Fruit fly (Drosophila melanogaster) whole organism, embryonic: ENCODE results near the gene CG14195.

Experiments used
- Bgb ChIP-seq: fragments of 200-800 bp; sonication (Bioruptor generic); IDR thresholded peaks from 2 replicates; pipeline ENCODE4 v1.3.6; 2022; ENCODE audit warnings: missing biosample characterization, missing genetic modification characterization; ENCODE audit not compliant: partially characterized antibody
- CG10321 ChIP-seq: fragments of 200-800 bp; sonication (Bioruptor generic); IDR thresholded peaks from 2 replicates; pipeline ENCODE4 v1.3.6; 2022; ENCODE audit warnings: missing biosample characterization, missing genetic modification characterization
- CG10431 ChIP-seq: fragments of 200-800 bp; sonication (Bioruptor generic); optimal IDR thresholded peaks from 3 replicates; lab custom pipeline; 2018; ENCODE audit warnings: missing biosample characterization, mild to moderate bottlenecking, missing genetic modification characterization
- CG10654 ChIP-seq: fragments of 200-800 bp; sonication (Bioruptor generic); optimal IDR thresholded peaks from 2 replicates; lab custom pipeline; 2016; ENCODE audit warnings: missing biosample characterization, missing genetic modification characterization
- CG12155 ChIP-seq: fragments of 200-800 bp; sonication (Bioruptor generic); optimal IDR thresholded peaks from 3 replicates; lab custom pipeline; 2016; ENCODE audit warnings: missing biosample characterization, missing genetic modification characterization
- CG14014 ChIP-seq: fragments of 200-800 bp; sonication (Bioruptor generic); IDR thresholded peaks from 2 replicates; pipeline ENCODE4 v1.3.6; 2022; ENCODE audit warnings: missing biosample characterization, missing genetic modification characterization
- CG17568 ChIP-seq: fragments of 200-800 bp; sonication (Bioruptor generic); optimal IDR thresholded peaks from 2 replicates; lab custom pipeline; 2018; ENCODE audit warnings: missing biosample characterization, mild to moderate bottlenecking, missing genetic modification characterization, moderate library complexity
- CG1832 ChIP-seq: fragments of 200-800 bp; sonication (Bioruptor generic); optimal IDR thresholded peaks from 2 replicates; lab custom pipeline; 2017; ENCODE audit warnings: missing biosample characterization, mild to moderate bottlenecking, missing genetic modification characterization, inconsistent platforms
- CG18764 ChIP-seq: fragments of 200-800 bp; sonication (Bioruptor generic); optimal IDR thresholded peaks from 3 replicates; lab custom pipeline; 2016; ENCODE audit warnings: missing biosample characterization, missing genetic modification characterization
- CG2129 ChIP-seq: fragments of 200-800 bp; sonication (Bioruptor generic); IDR thresholded peaks from 2 replicates; pipeline ENCODE4 v1.3.6; 2022; ENCODE audit warnings: missing biosample characterization, missing genetic modification characterization; ENCODE audit not compliant: partially characterized antibody
- CG2202 ChIP-seq: fragments of 200-800 bp; sonication (Bioruptor generic); optimal IDR thresholded peaks from 2 replicates; lab custom pipeline; 2018; ENCODE audit warnings: missing biosample characterization, mild to moderate bottlenecking, missing genetic modification characterization
- CG4328 ChIP-seq: fragments of 200-800 bp; sonication (Bioruptor generic); optimal IDR thresholded peaks from 3 replicates; lab custom pipeline; 2017; ENCODE audit warnings: missing biosample characterization, missing genetic modification reagents, missing genetic modification characterization
- CG4424 ChIP-seq: fragments of 200-800 bp; sonication (Bioruptor generic); optimal IDR thresholded peaks from 3 replicates; lab custom pipeline; 2016; ENCODE audit warnings: missing biosample characterization, missing genetic modification characterization
- CG5245 ChIP-seq: fragments of 200-800 bp; sonication (Bioruptor generic); optimal IDR thresholded peaks from 3 replicates; lab custom pipeline; 2016; ENCODE audit warnings: missing biosample characterization, missing genetic modification characterization
- CG9609 ChIP-seq: fragments of 200-800 bp; sonication (Bioruptor generic); optimal IDR thresholded peaks from 3 replicates; lab custom pipeline; 2016; ENCODE audit warnings: missing biosample characterization, missing genetic modification characterization
- CG9727 ChIP-seq: fragments of 200-800 bp; sonication (Bioruptor generic); optimal IDR thresholded peaks from 3 replicates; lab custom pipeline; 2017; ENCODE audit warnings: missing biosample characterization, mild to moderate bottlenecking, missing genetic modification characterization
- CG9797 ChIP-seq: fragments of 200-800 bp; sonication (Bioruptor generic); optimal IDR thresholded peaks from 3 replicates; lab custom pipeline; 2018; ENCODE audit warnings: missing biosample characterization, mild to moderate bottlenecking, missing genetic modification characterization
- Dfd ChIP-seq, 2 experiments: fragments of >200 bp; optimal IDR thresholded peaks; 2 replicates each; lab custom pipeline; 2017; ENCODE audit warnings: missing biosample characterization in 2 of 2, missing genetic modification characterization in 2 of 2
- Drgx ChIP-seq: fragments of 200-800 bp; sonication (Bioruptor generic); IDR thresholded peaks from 2 replicates; pipeline ENCODE4 v1.3.6; 2022; ENCODE audit warnings: missing biosample characterization, missing genetic modification characterization
- E2f2 ChIP-seq: fragments of 200-800 bp; sonication (Bioruptor generic); IDR thresholded peaks from 2 replicates; pipeline ENCODE4 v1.3.6; 2022; ENCODE audit warnings: missing biosample characterization, missing genetic modification characterization
- Elba2 ChIP-seq: fragments of 200-800 bp; sonication (Bioruptor generic); optimal IDR thresholded peaks from 3 replicates; lab custom pipeline; 2016; ENCODE audit warnings: missing biosample characterization, missing genetic modification characterization
- H2.0 ChIP-seq: fragments of 200-800 bp; sonication (Bioruptor generic); IDR thresholded peaks from 2 replicates; pipeline ENCODE4 v1.3.6; 2022; ENCODE audit warnings: missing biosample characterization, missing genetic modification characterization
- Mrtf ChIP-seq: fragments of 200-800 bp; sonication (Bioruptor generic); IDR thresholded peaks from 3 replicates; pipeline ENCODE4 v1.3.6; 2022; ENCODE audit warnings: missing biosample characterization, missing genetic modification characterization
- NC2α ChIP-seq: fragments of 200-800 bp; sonication (Bioruptor generic); optimal IDR thresholded peaks from 2 replicates; lab custom pipeline; 2016; ENCODE audit warnings: missing biosample characterization, missing genetic modification characterization
- ac ChIP-seq: fragments of 200-800 bp; sonication (Bioruptor generic); optimal IDR thresholded peaks from 3 replicates; lab custom pipeline; 2017; ENCODE audit warnings: missing biosample characterization, mild to moderate bottlenecking, missing genetic modification characterization
- bowl ChIP-seq: fragments of 200-800 bp; sonication (Bioruptor generic); IDR thresholded peaks from 2 replicates; pipeline ENCODE4 v1.3.6; 2022; ENCODE audit warnings: missing biosample characterization, missing genetic modification characterization
- bsh ChIP-seq, 2 experiments: fragments of 200-800 bp; sonication (Bioruptor generic); optimal IDR thresholded peaks; 2 replicates each; lab custom pipeline; 2017 to 2018; ENCODE audit warnings: mild to moderate bottlenecking in 2 of 2, missing biosample characterization in 2 of 2, missing genetic modification characterization in 2 of 2, moderate library complexity in 1 of 2
- btn ChIP-seq: fragments of 200-800 bp; sonication (Bioruptor generic); optimal IDR thresholded peaks from 2 replicates; lab custom pipeline; 2016; ENCODE audit warnings: missing biosample characterization, missing genetic modification characterization
- caup ChIP-seq: fragments of 200-800 bp; sonication (Bioruptor generic); optimal IDR thresholded peaks from 3 replicates; lab custom pipeline; 2017; ENCODE audit warnings: missing biosample characterization, mild to moderate bottlenecking, missing genetic modification characterization, moderate library complexity; ENCODE audit not compliant: severe bottlenecking
- cwo ChIP-seq: fragments of 200-800 bp; sonication (Bioruptor generic); optimal IDR thresholded peaks from 3 replicates; lab custom pipeline; 2017; ENCODE audit warnings: missing biosample characterization, missing genetic modification characterization, mild to moderate bottlenecking, moderate library complexity, missing genetic modification reagents
- dati ChIP-seq: fragments of 200-800 bp; sonication (Bioruptor generic); IDR thresholded peaks from 2 replicates; pipeline ENCODE4 v1.3.6; 2022; ENCODE audit warnings: missing biosample characterization, missing genetic modification characterization
- dmrt11E ChIP-seq: fragments of 200-800 bp; sonication (Bioruptor generic); optimal IDR thresholded peaks from 3 replicates; lab custom pipeline; 2018; ENCODE audit warnings: missing biosample characterization, mild to moderate bottlenecking, missing genetic modification characterization, moderate library complexity
- dysf ChIP-seq: fragments of 200-800 bp; sonication (Bioruptor generic); IDR thresholded peaks from 3 replicates; pipeline ENCODE4 v1.3.6; 2022; ENCODE audit warnings: missing biosample characterization, missing genetic modification characterization
- eyg ChIP-seq: fragments of 200-800 bp; sonication (Bioruptor generic); optimal IDR thresholded peaks from 3 replicates; lab custom pipeline; 2016; ENCODE audit warnings: missing biosample characterization, missing genetic modification characterization
- gcm ChIP-seq: fragments of 200-800 bp; sonication (Bioruptor generic); optimal IDR thresholded peaks from 2 replicates; lab custom pipeline; 2019; ENCODE audit warnings: missing biosample characterization, mild to moderate bottlenecking, missing genetic modification characterization, moderate library complexity
- gfzf ChIP-seq: fragments of 200-800 bp; sonication (Bioruptor generic); optimal IDR thresholded peaks from 2 replicates; lab custom pipeline; 2016; ENCODE audit warnings: missing biosample characterization, mild to moderate bottlenecking, missing genetic modification characterization, moderate library complexity
- grn ChIP-seq: fragments of 200-800 bp; sonication (Bioruptor generic); optimal IDR thresholded peaks from 3 replicates; lab custom pipeline; 2017; ENCODE audit warnings: missing biosample characterization, missing genetic modification characterization
- inv ChIP-seq: fragments of 200-800 bp; sonication (Bioruptor generic); IDR thresholded peaks from 2 replicates; pipeline ENCODE4 v1.3.6; 2022; ENCODE audit warnings: missing biosample characterization, missing genetic modification characterization; ENCODE audit not compliant: partially characterized antibody
- ken ChIP-seq: fragments of 200-800 bp; sonication (Bioruptor generic); IDR thresholded peaks from 3 replicates; pipeline ENCODE4 v1.3.6; 2022; ENCODE audit warnings: missing biosample characterization, missing genetic modification characterization
- nau ChIP-seq: fragments of 200-800 bp; sonication (Bioruptor generic); optimal IDR thresholded peaks from 3 replicates; lab custom pipeline; 2017; ENCODE audit warnings: missing biosample characterization, mild to moderate bottlenecking, missing genetic modification characterization, missing genetic modification reagents
- odd ChIP-seq: fragments of 200-800 bp; sonication (Bioruptor generic); optimal IDR thresholded peaks from 2 replicates; lab custom pipeline; 2017; ENCODE audit warnings: missing biosample characterization, mild to moderate bottlenecking, missing genetic modification characterization
- prd ChIP-seq, 3 experiments: fragments of >200 bp in 2 of 3; fragments of 200-800 bp in 1 of 3; sonication (Bioruptor generic) in 1 of 3; optimal IDR thresholded peaks in 2 of 3; IDR thresholded peaks in 1 of 3; 2 replicates in 2 of 3; 3 replicates in 1 of 3; pipeline versions ENCODE4 v1.3.6 to Lab custom; 2017 to 2022; ENCODE audit warnings: missing biosample characterization in 1 of 3, missing genetic modification characterization in 1 of 3
- pum ChIP-seq: fragments of 200-800 bp; sonication (Bioruptor generic); optimal IDR thresholded peaks from 2 replicates; lab custom pipeline; 2016; ENCODE audit warnings: missing biosample characterization, missing genetic modification characterization
- sima ChIP-seq: fragments of 200-800 bp; sonication (Bioruptor generic); optimal IDR thresholded peaks from 2 replicates; lab custom pipeline; 2016; ENCODE audit warnings: missing biosample characterization, missing genetic modification characterization
- sob ChIP-seq: fragments of 200-800 bp; sonication (Bioruptor generic); IDR thresholded peaks from 2 replicates; pipeline ENCODE4 v1.3.6; 2022; ENCODE audit warnings: missing biosample characterization, missing genetic modification characterization
- tll ChIP-seq, 2 experiments: fragments of 200-800 bp in 1 of 2; fragments of >200 bp in 1 of 2; sonication (Bioruptor generic) in 1 of 2; optimal IDR thresholded peaks; 2 replicates each; lab custom pipeline; 2017 to 2019; ENCODE audit warnings: missing biosample characterization in 2 of 2, missing genetic modification characterization in 2 of 2, mild to moderate bottlenecking in 1 of 2, moderate library complexity in 1 of 2
- unc-4 ChIP-seq: fragments of 200-800 bp; sonication (Bioruptor generic); IDR thresholded peaks from 2 replicates; pipeline ENCODE4 v1.3.6; 2022; ENCODE audit warnings: missing biosample characterization, missing genetic modification characterization; ENCODE audit not compliant: partially characterized antibody
- z ChIP-seq: fragments of 200-800 bp; sonication (Bioruptor generic); IDR thresholded peaks from 3 replicates; pipeline ENCODE4 v1.3.6; 2022; ENCODE audit warnings: missing biosample characterization, missing genetic modification characterization

Gene CG14195

DNA sequence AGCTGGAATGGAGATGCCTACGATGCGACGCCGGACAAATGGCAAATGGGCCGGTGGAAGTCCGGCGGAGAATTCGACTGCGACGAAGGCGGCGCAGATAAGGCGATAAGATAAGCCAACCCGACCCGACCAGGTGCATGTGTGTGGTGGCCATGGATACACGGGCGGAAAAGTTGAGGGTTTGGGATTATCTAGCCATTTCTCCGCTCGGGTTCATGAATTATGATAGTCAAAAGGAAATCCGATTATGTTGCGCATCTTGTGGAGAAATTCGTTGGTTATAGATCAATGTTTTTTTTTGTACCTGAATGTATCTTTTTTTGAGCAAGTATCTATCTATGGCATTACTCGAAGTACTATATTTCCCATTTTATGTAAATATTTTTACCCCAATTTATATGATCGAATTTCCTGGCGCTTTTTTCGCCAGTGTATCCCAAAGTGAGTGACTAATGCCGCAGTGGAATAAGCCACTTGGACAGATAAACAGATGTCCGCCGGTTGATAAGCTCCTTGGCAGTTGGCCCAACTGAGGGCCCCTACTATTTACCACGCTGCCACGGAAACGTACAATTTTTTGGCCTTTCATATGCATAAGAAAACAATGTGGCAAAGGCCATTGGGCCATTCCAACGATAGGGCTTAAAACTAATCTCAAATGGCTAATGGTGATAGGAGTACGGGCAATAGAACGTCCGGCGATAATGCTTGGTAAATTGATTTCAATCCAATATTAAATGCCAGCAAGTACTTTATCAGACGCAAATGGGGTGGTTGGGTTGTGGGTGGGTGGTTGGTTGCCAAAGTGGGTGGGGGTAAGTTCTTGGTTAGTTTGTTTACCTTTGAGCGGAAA lies 35.5 kb upstream of the CG14195 start, which contains the start of gene CG7992 (continued):
- TF ChIP-seq sima (GFP tag; lab: Kevin White, UChicago) (no peak), grn (peak; percentile 89), NC2α (GFP tag; lab: Kevin White, UChicago) (no peak), nau (GFP tag; lab: Kevin White, UChicago) (no peak), dysf (GFP tag; lab: Robert Waterston, UW) (peak; percentile 70), CG9797 (no peak), CG2202 (tag; lab: Kevin White, UChicago) (no peak), caup (peak; percentile 33), CG2129 (GFP tag; lab: Robert Waterston, UW) (no peak), E2f2 (GFP tag; lab: Robert Waterston, UW) (no peak), eyg (GFP tag; lab: Kevin White, UChicago) (peak; percentile 37), ken (GFP tag; lab: Robert Waterston, UW) (no peak), bowl (no peak), CG12155 (peak; percentile 53), pum (peak; percentile 56), CG5245 (GFP tag; lab: Kevin White, UChicago) (no peak), CG10321 (GFP tag; lab: Robert Waterston, UW) (no peak), CG17568 (no peak), ac (no peak), Dfd (GFP tag; optimal IDR thresholded peaks at IDR 0.05; lab: Kevin White, UChicago) (no peak), H2.0 (GFP tag; lab: Robert Waterston, UW) (no peak), CG9609 (GFP tag; lab: Kevin White, UChicago) (peak; percentile 55), CG1832 (no peak), CG14014 (GFP tag; lab: Robert Waterston, UW) (0 out of 2 replicates have a peak, but pooled peaks have one; percentile 15), cwo (GFP tag; lab: Kevin White, UChicago) (peak; percentile 69), unc-4 (no peak), CG9727 (peak; percentile 55), z (no peak), CG4328 (GFP tag; lab: Kevin White, UChicago) (no peak), CG10654 (GFP tag; lab: Kevin White, UChicago) (peak; percentile 21), Elba2 (GFP tag; lab: Kevin White, UChicago) (no peak), gcm (no peak), Mrtf (GFP tag; lab: Robert Waterston, UW) (0 out of 3 replicates have a peak, but pooled peaks have one; percentile 44), btn (GFP tag; lab: Kevin White, UChicago) (peak; percentile 19), gfzf (no peak), prd (optimal IDR thresholded peaks at IDR 0.05; lab: Kevin White, UChicago) (no peak), prd (GFP tag; IDR thresholded peaks at IDR 0.05; lab: Robert Waterston, UW) (peak; percentile 41; the same call in 1 of the 3 replicates), inv (GFP tag; lab: Robert Waterston, UW) (no peak), Bgb (GFP tag; lab: Robert Waterston, UW) (no peak), dmrt11E (tag; lab: Kevin White, UChicago) (no peak), CG4424 (GFP tag; lab: Kevin White, UChicago) (peak; percentile 41), CG18764 (GFP tag; lab: Kevin White, UChicago) (no peak), odd (GFP tag; lab: Kevin White, UChicago) (peak; percentile 47), Drgx (GFP tag; lab: Robert Waterston, UW) (peak; percentile 23; the same call in 1 of the 2 replicates), dati (GFP tag; lab: Robert Waterston, UW) (no peak), sob (GFP tag; lab: Robert Waterston, UW) (peak; percentile 19; the same call in 1 of the 2 replicates), bsh (GFP tag; optimal IDR thresholded peaks at IDR 0.05; lab: Kevin White, UChicago) (peak in 1 of 2 experiments; percentile 39), tll (GFP tag; optimal IDR thresholded peaks at IDR 0.05; lab: Kevin White, UChicago) (no peak), CG10431 (GFP tag; lab: Kevin White, UChicago) (no peak)
